In genomic region chrV:8470906-8471305, ce11 we compare ENCODE assay signal across 2 worm cellular contexts.
TF ChIP-seq lines count a peak whose summit lies in the region.

TSS of gene gplb-1 (minus strand) at chrV:8471242.

TF ChIP-seq in whole organism, L1 larva, 84 proteins besides CTCF, POLR2A, EP300 and RAD21:
- TF ChIP-seq egl-13 (tag; optimal IDR thresholded peaks at IDR 0.05; lab: Kevin White, UChicago) = no peak
- no peak for TF ChIP-seq unc-62 (GFP tag; optimal IDR thresholded peaks at IDR 0.05; lab: Kevin White, UChicago)
- TF ChIP-seq zag-1 (tag; optimal IDR thresholded peaks at IDR 0.05; lab: Kevin White, UChicago) = no peak
- no peak for TF ChIP-seq ceh-8 (GFP tag; optimal IDR thresholded peaks at IDR 0.05; lab: Kevin White, UChicago)
- no peak for TF ChIP-seq C34B4.2 (tag; optimal IDR thresholded peaks at IDR 0.05; lab: Kevin White, UChicago)
- TF ChIP-seq jun-1 (tag; optimal IDR thresholded peaks at IDR 0.05; lab: Kevin White, UChicago) = no peak
- no peak for TF ChIP-seq ceh-82 (tag; optimal IDR thresholded peaks at IDR 0.05; lab: Kevin White, UChicago)
- TF ChIP-seq mef-2 (tag; optimal IDR thresholded peaks at IDR 0.05; lab: Kevin White, UChicago) = no peak
- TF ChIP-seq unc-30 (tag; optimal IDR thresholded peaks at IDR 0.05; lab: Kevin White, UChicago) = no peak
- TF ChIP-seq fkh-4 (tag; optimal IDR thresholded peaks at IDR 0.05; lab: Kevin White, UChicago; ENCODE audit: borderline replicate concordance) = peak; percentile 72
- no peak for TF ChIP-seq sup-37 (GFP tag; optimal IDR thresholded peaks at IDR 0.05; lab: Kevin White, UChicago)
- no peak for TF ChIP-seq efl-1 (optimal IDR thresholded peaks at IDR 0.05; lab: Kevin White, UChicago)
- TF ChIP-seq efl-1 (GFP tag; optimal IDR thresholded peaks at IDR 0.05 in 1 of 2; lab: Kevin White, UChicago) = peak in 1 of 2 experiments; percentile 37
- TF ChIP-seq dsc-1 (tag; optimal IDR thresholded peaks at IDR 0.05; lab: Kevin White, UChicago) = peak; percentile 92
- no peak for TF ChIP-seq pax-3 (tag; optimal IDR thresholded peaks at IDR 0.05; lab: Kevin White, UChicago)
- no peak for TF ChIP-seq zip-4 (GFP tag; optimal IDR thresholded peaks at IDR 0.05; lab: Kevin White, UChicago)

TF ChIP-seq in whole organism, L4 larva, 104 proteins besides CTCF, POLR2A, EP300 and RAD21:
- TF ChIP-seq aha-1 (tag; lab: Kevin White, UChicago) (peak; percentile 89), lir-3 (tag; optimal IDR thresholded peaks at IDR 0.05; lab: Kevin White, UChicago) (no peak)

Comparison
In these comparisons a context has a peak if more than half of its experiments do, and no peak if none do; other contexts are left out.
1. Of the 29 proteins assayed by ChIP-seq in both whole organism, L4 larva and whole organism, L1 larva: peak only in whole organism, L4 larva: aha-1; only in whole organism, L1 larva: none; in both: none; in neither: 28.